Fruit fly (Drosophila melanogaster): ENCODE results near the gene Ubc6.

DNA sequence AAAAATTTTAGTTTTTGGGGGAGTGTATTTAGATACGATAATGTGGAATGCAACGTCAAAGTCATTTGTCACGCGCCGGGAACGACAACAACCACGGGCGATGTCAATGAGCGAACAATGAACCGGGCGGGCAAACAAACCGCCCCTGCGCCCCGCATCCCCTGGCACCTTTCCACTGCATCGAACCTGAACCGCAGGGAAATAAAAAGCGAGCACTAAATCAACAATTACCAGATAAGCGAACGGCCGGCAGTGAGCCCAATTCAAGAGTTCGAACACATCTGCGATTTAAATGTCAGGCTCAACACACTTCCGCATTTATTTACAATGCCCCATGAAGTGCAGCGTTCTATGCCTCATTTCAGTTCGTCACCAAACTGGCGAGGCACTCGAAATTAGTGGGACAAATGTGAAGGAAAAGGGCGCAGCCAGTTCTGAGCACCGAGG is 44.1 kb upstream of the Ubc6 start:
- TF ChIP-seq svp (GFP tag) (peak; percentile 97), Hr39 (GFP tag; optimal IDR thresholded peaks at IDR 0.05) (no peak), Lpt (GFP tag; optimal IDR thresholded peaks at IDR 0.05) (no peak), esn (GFP tag; optimal IDR thresholded peaks at IDR 0.05) (no peak), CG3919 (GFP tag; optimal IDR thresholded peaks at IDR 0.05) (no peak), CG3032 (tag; optimal IDR thresholded peaks at IDR 0.05) (no peak)
